Fruit fly (Drosophila melanogaster) whole organism, prepupa: ENCODE data around the gene Obp99b.
A peak's percentile ranks its signal among the peaks of the same experiment; 100 is the strongest.

ENCODE experiments used
- CG11294 ChIP-seq: fragments of 200-800 bp; sonication (Bioruptor generic); IDR thresholded peaks from 2 replicates; pipeline ENCODE4 v1.3.6; 2022; ENCODE audit warnings: missing biosample characterization, missing genetic modification characterization
- CG15336 ChIP-seq: fragments of 200-800 bp; sonication (Bioruptor generic); IDR thresholded peaks from 2 replicates; pipeline ENCODE4 v1.3.6; 2022; ENCODE audit warnings: missing biosample characterization, missing genetic modification characterization
- CG1621 ChIP-seq: fragments of 200-800 bp; sonication (Bioruptor generic); optimal IDR thresholded peaks from 3 replicates; lab custom pipeline; 2018; ENCODE audit warnings: missing biosample characterization, mild to moderate bottlenecking, missing genetic modification characterization
- CG16779 ChIP-seq: fragments of 200-800 bp; sonication (Bioruptor generic); optimal IDR thresholded peaks from 3 replicates; lab custom pipeline; 2017; ENCODE audit warnings: missing biosample characterization, mild to moderate bottlenecking, missing genetic modification characterization
- CG3032 ChIP-seq: fragments of 200-800 bp; optimal IDR thresholded peaks from 2 replicates; lab custom pipeline; 2019; ENCODE audit warnings: missing biosample characterization, mild to moderate bottlenecking, missing genetic modification characterization, moderate library complexity
- CG31627 ChIP-seq: fragments of 200-800 bp; sonication (Bioruptor generic); optimal IDR thresholded peaks from 3 replicates; lab custom pipeline; 2016; ENCODE audit warnings: missing biosample characterization, missing genetic modification characterization
- CG32006 ChIP-seq: fragments of 200-800 bp; sonication (Bioruptor generic); optimal IDR thresholded peaks from 3 replicates; lab custom pipeline; 2017; ENCODE audit warnings: missing biosample characterization, mild to moderate bottlenecking, missing genetic modification characterization
- CG34406 ChIP-seq: fragments of 200-800 bp; sonication (Bioruptor generic); optimal IDR thresholded peaks from 3 replicates; lab custom pipeline; 2016; ENCODE audit warnings: missing biosample characterization, missing genetic modification characterization
- CG3919 ChIP-seq: fragments of 200-800 bp; sonication (Bioruptor generic); optimal IDR thresholded peaks from 3 replicates; lab custom pipeline; 2016; ENCODE audit warnings: missing biosample characterization, missing genetic modification characterization
- CG6163 ChIP-seq: fragments of 200-800 bp; sonication (Bioruptor generic); IDR thresholded peaks from 3 replicates; pipeline ENCODE4 v1.3.6; 2022; ENCODE audit warnings: missing biosample characterization, missing genetic modification characterization
- CG6792 ChIP-seq: fragments of 200-800 bp; sonication (Bioruptor generic); optimal IDR thresholded peaks from 3 replicates; lab custom pipeline; 2016; ENCODE audit warnings: missing biosample characterization, missing genetic modification characterization
- CG6808 ChIP-seq: fragments of 200-800 bp; sonication (Bioruptor generic); optimal IDR thresholded peaks from 3 replicates; lab custom pipeline; 2017; ENCODE audit warnings: missing biosample characterization, missing genetic modification characterization, mild to moderate bottlenecking, moderate library complexity, missing genetic modification reagents
- CG6854 ChIP-seq: fragments of 200-800 bp; sonication (Bioruptor generic); optimal IDR thresholded peaks from 2 replicates; lab custom pipeline; 2017; ENCODE audit warnings: missing biosample characterization, mild to moderate bottlenecking, missing genetic modification characterization
- CG8119 ChIP-seq: fragments of 200-800 bp; sonication (Bioruptor generic); IDR thresholded peaks from 3 replicates; pipeline ENCODE4 v1.3.6; 2022; ENCODE audit warnings: missing biosample characterization, missing genetic modification characterization
- CG8319 ChIP-seq: fragments of 200-800 bp; sonication (Bioruptor generic); optimal IDR thresholded peaks from 3 replicates; lab custom pipeline; 2016; ENCODE audit warnings: missing biosample characterization, missing genetic modification characterization
- CG9139 ChIP-seq: fragments of 200-800 bp; sonication (Bioruptor generic); optimal IDR thresholded peaks from 3 replicates; lab custom pipeline; 2017; ENCODE audit warnings: missing biosample characterization, mild to moderate bottlenecking, missing genetic modification characterization
- Eip75B ChIP-seq: fragments of 200-800 bp; sonication (Bioruptor generic); optimal IDR thresholded peaks from 3 replicates; lab custom pipeline; 2016; ENCODE audit warnings: missing biosample characterization, missing genetic modification characterization
- Eip78C ChIP-seq: fragments of 200-800 bp; sonication (Bioruptor generic); peaks from one replicate; lab custom pipeline; 2016; ENCODE audit warnings: missing biosample characterization, missing genetic modification characterization
- Ets96B ChIP-seq: fragments of 200-800 bp; optimal IDR thresholded peaks from 2 replicates; lab custom pipeline; 2019; ENCODE audit warnings: missing biosample characterization, mild to moderate bottlenecking, missing genetic modification characterization, moderate library complexity
- Gug ChIP-seq: fragments of 200-800 bp; sonication (Bioruptor generic); IDR thresholded peaks from 2 replicates; pipeline ENCODE4 v1.3.6; 2022; ENCODE audit warnings: missing biosample characterization, missing genetic modification characterization
- Hr39 ChIP-seq: fragments of 200-800 bp; sonication (Bioruptor generic); optimal IDR thresholded peaks from 2 replicates; lab custom pipeline; 2016; ENCODE audit warnings: missing biosample characterization, missing genetic modification characterization
- Hr4 ChIP-seq: fragments of 200-800 bp; sonication (Bioruptor generic); optimal IDR thresholded peaks from 3 replicates; lab custom pipeline; 2016; ENCODE audit warnings: missing biosample characterization, missing genetic modification characterization
- Lpt ChIP-seq: fragments of 200-800 bp; sonication (Bioruptor generic); optimal IDR thresholded peaks from 3 replicates; lab custom pipeline; 2016; ENCODE audit warnings: missing biosample characterization, missing genetic modification characterization
- Met ChIP-seq: fragments of 200-800 bp; sonication (Bioruptor generic); optimal IDR thresholded peaks from 3 replicates; lab custom pipeline; 2016; ENCODE audit warnings: missing biosample characterization, missing genetic modification characterization
- OdsH ChIP-seq: fragments of 200-800 bp; sonication (Bioruptor generic); optimal IDR thresholded peaks from 3 replicates; lab custom pipeline; 2016; ENCODE audit warnings: missing biosample characterization, missing genetic modification characterization
- Smox ChIP-seq: fragments of 200-800 bp; sonication (Bioruptor generic); optimal IDR thresholded peaks from 3 replicates; lab custom pipeline; 2016; ENCODE audit warnings: missing biosample characterization, missing genetic modification characterization
- Sox14 ChIP-seq: fragments of 200-800 bp; sonication (Bioruptor generic); optimal IDR thresholded peaks from 3 replicates; lab custom pipeline; 2016; ENCODE audit warnings: missing biosample characterization, missing genetic modification characterization
- cyc ChIP-seq: fragments of 200-800 bp; sonication (Bioruptor generic); optimal IDR thresholded peaks from 3 replicates; lab custom pipeline; 2016; ENCODE audit warnings: missing biosample characterization, missing genetic modification characterization
- dsx ChIP-seq: fragments of 200-800 bp; optimal IDR thresholded peaks from 3 replicates; lab custom pipeline; 2019; ENCODE audit warnings: missing biosample characterization, mild to moderate bottlenecking, missing genetic modification characterization, moderate library complexity; ENCODE audit not compliant: poor library complexity, severe bottlenecking
- eg ChIP-seq: fragments of 200-800 bp; sonication (Bioruptor generic); IDR thresholded peaks from 3 replicates; pipeline ENCODE4 v1.3.6; 2022; ENCODE audit warnings: missing biosample characterization, missing genetic modification characterization
- fd59A ChIP-seq: fragments of 200-800 bp; sonication (Bioruptor generic); optimal IDR thresholded peaks from 2 replicates; lab custom pipeline; 2017; ENCODE audit warnings: missing biosample characterization, mild to moderate bottlenecking, missing genetic modification characterization, missing genetic modification reagents
- fkh ChIP-seq: fragments of 200-800 bp; sonication (Bioruptor generic); optimal IDR thresholded peaks from 3 replicates; lab custom pipeline; 2017; ENCODE audit warnings: missing biosample characterization, mild to moderate bottlenecking, missing genetic modification characterization, moderate library complexity
- lz ChIP-seq: fragments of 200-800 bp; sonication (Bioruptor generic); optimal IDR thresholded peaks from 3 replicates; lab custom pipeline; 2016; ENCODE audit warnings: missing biosample characterization, missing genetic modification characterization
- pdm3 ChIP-seq: fragments of 200-800 bp; sonication (Bioruptor generic); optimal IDR thresholded peaks from 3 replicates; lab custom pipeline; 2016; ENCODE audit warnings: missing biosample characterization, missing genetic modification characterization
- salr ChIP-seq, 2 experiments: fragments of 200-800 bp; sonication (Bioruptor generic); optimal IDR thresholded peaks; 3 replicates each; lab custom pipeline; 2016 to 2018; ENCODE audit warnings: missing biosample characterization in 2 of 2, missing genetic modification characterization in 2 of 2, mild to moderate bottlenecking in 1 of 2
- svp ChIP-seq: fragments of 200-800 bp; sonication (Bioruptor generic); peaks from one replicate; lab custom pipeline; 2016; ENCODE audit warnings: missing biosample characterization, missing genetic modification characterization

Gene Obp99b

DNA sequence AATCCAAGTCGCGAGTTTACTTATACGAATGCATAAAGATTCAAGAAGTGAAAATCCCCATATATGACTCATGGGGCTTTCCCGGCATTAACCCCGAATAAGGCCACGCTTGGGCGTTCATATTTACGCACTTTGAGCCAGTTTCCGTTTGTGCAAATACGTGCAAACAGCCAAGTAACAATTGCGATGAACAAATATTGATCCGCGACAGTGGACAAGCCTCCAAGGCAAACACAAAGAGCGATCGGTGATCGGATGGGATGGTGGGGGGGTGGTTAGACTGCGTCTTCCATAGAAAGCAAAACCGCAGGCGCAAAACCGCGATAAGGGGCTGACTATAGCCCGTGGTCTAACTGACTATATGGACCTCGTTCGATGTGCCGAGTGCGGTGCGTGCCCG, 40.5 kb upstream of the Obp99b start (continued):
- no peak for TF ChIP-seq CG8319 (GFP tag; lab: Kevin White, UChicago)
- peak; percentile 72 for TF ChIP-seq CG9139 (GFP tag; lab: Kevin White, UChicago)
- TF ChIP-seq fd59A (GFP tag; lab: Kevin White, UChicago), result peak; percentile 10
- no peak for TF ChIP-seq lz (GFP tag; lab: Kevin White, UChicago)
- peak; percentile 25; the same call in 1 of the 2 replicates for TF ChIP-seq Gug (GFP tag; lab: Robert Waterston, UW)
- no peak for TF ChIP-seq CG3032
- peak; percentile 6 for TF ChIP-seq CG16779 (tag; lab: Kevin White, UChicago)
- no peak for TF ChIP-seq OdsH (GFP tag; lab: Kevin White, UChicago)
- TF ChIP-seq Eip75B, result no peak
- TF ChIP-seq fkh (GFP tag; lab: Kevin White, UChicago), result no peak
- TF ChIP-seq Lpt, result no peak
- TF ChIP-seq dsx (GFP tag; lab: Kevin White, UChicago), result no peak
- peak; percentile 49 for TF ChIP-seq Sox14 (GFP tag; lab: Kevin White, UChicago)
- TF ChIP-seq CG6792 (GFP tag; lab: Kevin White, UChicago), result peak; percentile 0
- no peak for TF ChIP-seq CG31627 (GFP tag; lab: Kevin White, UChicago)
- no peak for TF ChIP-seq CG32006
- no peak for TF ChIP-seq CG15336 (GFP tag; lab: Robert Waterston, UW)

DNA sequence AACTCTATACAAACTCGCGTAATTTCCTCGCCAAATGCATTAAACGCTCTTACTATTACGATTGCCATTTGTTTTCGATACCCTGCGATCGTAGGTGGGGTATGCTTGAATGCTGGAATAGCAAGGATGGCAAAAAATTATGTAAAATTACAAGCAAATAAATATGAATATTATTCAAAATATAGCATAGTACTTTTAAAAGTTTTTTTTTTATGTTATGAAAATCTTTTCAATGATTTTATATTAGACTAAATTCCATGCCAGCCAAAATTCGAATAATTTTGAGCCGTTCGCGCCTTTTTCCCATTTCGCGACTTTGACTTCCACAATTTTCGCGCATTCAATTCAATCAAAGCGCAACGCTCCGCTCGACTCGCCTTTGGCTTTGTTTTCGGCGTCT, 39.5 kb upstream of the Obp99b start:
- TF ChIP-seq CG6808 (GFP tag; lab: Kevin White, UChicago) (no peak), CG34406 (GFP tag; lab: Kevin White, UChicago) (no peak), Hr4 (peak; percentile 12), CG3919 (GFP tag; lab: Kevin White, UChicago) (no peak), cyc (no peak), svp (GFP tag; lab: Kevin White, UChicago) (no peak), CG8319 (GFP tag; lab: Kevin White, UChicago) (no peak), Met (GFP tag; lab: Kevin White, UChicago) (no peak), CG8119 (GFP tag; lab: Robert Waterston, UW) (peak; percentile 58), fd59A (GFP tag; lab: Kevin White, UChicago) (no peak), CG1621 (tag; lab: Kevin White, UChicago) (no peak), Smox (no peak), lz (GFP tag; lab: Kevin White, UChicago) (no peak), pdm3 (GFP tag; lab: Kevin White, UChicago) (peak; percentile 4), Lpt (peak; percentile 12), CG3032 (no peak), CG6854 (GFP tag; lab: Kevin White, UChicago) (no peak), eg (peak; percentile 41; the same call in 1 of the 3 replicates), Ets96B (tag; lab: Kevin White, UChicago) (no peak), Eip78C (GFP tag; lab: Kevin White, UChicago) (peak; percentile 24), CG32006 (peak; percentile 61), Hr39 (GFP tag; lab: Kevin White, UChicago) (no peak)

DNA sequence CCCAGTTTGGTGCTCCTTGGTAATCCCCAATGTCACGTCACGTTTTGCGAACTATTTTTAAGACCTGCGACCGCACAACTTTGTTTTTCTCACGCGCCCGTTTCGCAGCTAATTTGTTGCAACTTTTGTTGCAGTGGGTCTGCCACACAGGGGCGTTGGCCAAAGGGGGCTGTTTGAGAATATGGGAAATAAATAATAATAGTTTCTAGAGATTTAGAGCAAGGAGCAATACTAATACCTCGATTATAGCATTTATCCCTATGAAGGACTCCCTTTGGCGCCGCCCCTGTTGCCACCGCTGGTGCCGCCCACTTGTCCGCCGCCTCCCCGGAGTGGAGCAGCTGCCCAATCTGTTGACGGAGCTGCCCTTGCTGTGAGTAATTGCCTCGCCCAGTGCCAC, 38.6 kb upstream of the Obp99b start:
- TF ChIP-seq CG34406 (GFP tag; lab: Kevin White, UChicago) (no peak), dsx (GFP tag; lab: Kevin White, UChicago) (peak; percentile 57), cyc (peak; percentile 5), CG11294 (GFP tag; lab: Robert Waterston, UW) (peak; percentile 53), Gug (GFP tag; lab: Robert Waterston, UW) (peak; percentile 80), CG1621 (tag; lab: Kevin White, UChicago) (no peak), Hr4 (no peak), CG16779 (tag; lab: Kevin White, UChicago) (no peak), CG8119 (GFP tag; lab: Robert Waterston, UW) (peak; percentile 78), eg (peak; percentile 90), CG15336 (GFP tag; lab: Robert Waterston, UW) (peak; percentile 76), CG6792 (GFP tag; lab: Kevin White, UChicago) (no peak), Eip78C (GFP tag; lab: Kevin White, UChicago) (peak; percentile 67), CG32006 (peak; percentile 78), Sox14 (GFP tag; lab: Kevin White, UChicago) (peak; percentile 9), CG6163 (GFP tag; lab: Robert Waterston, UW) (peak; percentile 69; the same call in 2 of the 3 replicates), salr (GFP tag; optimal IDR thresholded peaks at IDR 0.05; lab: Kevin White, UChicago) (peak in 1 of 2 experiments; percentile 15)
